Worm (Caenorhabditis elegans): Measurements from ENCODE around the gene cyp-13A12.

The cyp-13A12 gene

ce11 chrIII:13062414-13062965 lies 38.1 kb downstream of the cyp-13A12 start (continued):
- TF ChIP-seq lir-1 (GFP tag; conservative IDR thresholded peaks at IDR 0.05) (peak; percentile 54; the same call in 1 of the 2 replicates), mel-28 (tag; optimal IDR thresholded peaks at IDR 0.05; ENCODE audit: borderline replicate concordance) (peak; percentile 30), ztf-3 (GFP tag; optimal IDR thresholded peaks at IDR 0.05) (peak; percentile 34), chd-7 (tag; optimal IDR thresholded peaks at IDR 0.05) (peak; percentile 81), lin-40 (tag; optimal IDR thresholded peaks at IDR 0.05) (peak; percentile 90), cebp-1 (GFP tag; IDR thresholded peaks at IDR 0.05) (no peak), cebp-1 (tag; optimal IDR thresholded peaks at IDR 0.05) (peak; percentile 83), nfyb-1 (GFP tag; IDR thresholded peaks at IDR 0.05) (peak; percentile 78), ztf-26 (tag; optimal IDR thresholded peaks at IDR 0.05) (peak; percentile 31), somi-1 (GFP tag; optimal IDR thresholded peaks at IDR 0.05) (peak; percentile 82), F23B12.7 (tag; optimal IDR thresholded peaks at IDR 0.05; ENCODE audit: insufficient read depth) (no peak), athp-1 (tag; optimal IDR thresholded peaks at IDR 0.05) (peak; percentile 9), efl-1 (GFP tag; optimal IDR thresholded peaks at IDR 0.05) (no peak), let-526 (GFP tag; IDR thresholded peaks at IDR 0.05) (0 out of 2 replicates have a peak, but pooled peaks have one; percentile 58), lin-26 (GFP tag; IDR thresholded peaks at IDR 0.05) (0 out of 2 replicates have a peak, but pooled peaks have one; percentile 57), lin-35 (GFP tag; optimal IDR thresholded peaks at IDR 0.05) (peak in 1 of 3 experiments; percentile 70), atf-7 (tag; optimal IDR thresholded peaks at IDR 0.05) (peak; percentile 39), gei-17 (GFP tag; optimal IDR thresholded peaks at IDR 0.05) (peak; percentile 8), snpc-3.4 (tag; optimal IDR thresholded peaks at IDR 0.05) (peak; percentile 61), F22D6.2 (tag; optimal IDR thresholded peaks at IDR 0.05) (peak; percentile 56), T07F8.4 (tag; optimal IDR thresholded peaks at IDR 0.05) (peak; percentile 4), K12H6.12 (tag; optimal IDR thresholded peaks at IDR 0.05) (peak; percentile 96), C06A6.2 (GFP tag; conservative IDR thresholded peaks at IDR 0.05) (peak; percentile 76), nhr-90 (tag; optimal IDR thresholded peaks at IDR 0.05) (no peak), F37B4.10 (GFP tag; IDR thresholded peaks at IDR 0.05) (no peak), Y95B8A.8 (GFP tag; IDR thresholded peaks at IDR 0.05) (no peak), B0035.1 (tag; optimal IDR thresholded peaks at IDR 0.05) (peak; percentile 65), cebp-2 (GFP tag; IDR thresholded peaks at IDR 0.05) (0 out of 2 replicates have a peak, but pooled peaks have one; percentile 39), egl-18 (GFP tag; IDR thresholded peaks at IDR 0.05) (peak; percentile 73; the same call in 1 of the 2 replicates), nhr-80 (tag; optimal IDR thresholded peaks at IDR 0.05) (peak; percentile 16), dpff-1 (tag; optimal IDR thresholded peaks at IDR 0.05) (no peak), zfh-2 (GFP tag; conservative IDR thresholded peaks at IDR 0.05) (peak; percentile 95), pbrm-1 (GFP tag; IDR thresholded peaks at IDR 0.05) (peak; percentile 74), F55B11.4 (tag; optimal IDR thresholded peaks at IDR 0.05; ENCODE audit: borderline replicate concordance, insufficient read depth) (no peak), Y53G8AR.9 (GFP tag; conservative IDR thresholded peaks at IDR 0.05) (0 out of 2 replicates have a peak, but pooled peaks have one; percentile 19), akir-1 (GFP tag; optimal IDR thresholded peaks at IDR 0.05) (peak; percentile 62)

- TF ChIP-seq Y79H2A.3 (GFP tag; conservative IDR thresholded peaks at IDR 0.05): no peak
- TF ChIP-seq lir-1 (GFP tag; conservative IDR thresholded peaks at IDR 0.05): no peak
- no peak for TF ChIP-seq madf-3 (GFP tag; IDR thresholded peaks at IDR 0.05)
- TF ChIP-seq unc-62 (GFP tag; optimal IDR thresholded peaks at IDR 0.05): no peak
- no peak for TF ChIP-seq rpc-1 (optimal IDR thresholded peaks at IDR 0.05)
- TF ChIP-seq rpc-1 (tag; optimal IDR thresholded peaks at IDR 0.05): no peak
- TF ChIP-seq rcor-1 (GFP tag; IDR thresholded peaks at IDR 0.05): no peak
- no peak for TF ChIP-seq xnd-1 (tag; optimal IDR thresholded peaks at IDR 0.05)
- no peak for TF ChIP-seq B0035.1 (tag; optimal IDR thresholded peaks at IDR 0.05)
- TF ChIP-seq ceh-91 (GFP tag; IDR thresholded peaks at IDR 0.05): no peak
- TF ChIP-seq athp-1 (tag; optimal IDR thresholded peaks at IDR 0.05): no peak
- no peak for TF ChIP-seq nfyb-1 (GFP tag; IDR thresholded peaks at IDR 0.05)
Observed at ce11 chrIII:13062989-13063388, 38.6 kb downstream of the cyp-13A12 start.
